Fruit fly (Drosophila melanogaster): Measurements from ENCODE around the gene CG33285.

CG33285 gene

DNA sequence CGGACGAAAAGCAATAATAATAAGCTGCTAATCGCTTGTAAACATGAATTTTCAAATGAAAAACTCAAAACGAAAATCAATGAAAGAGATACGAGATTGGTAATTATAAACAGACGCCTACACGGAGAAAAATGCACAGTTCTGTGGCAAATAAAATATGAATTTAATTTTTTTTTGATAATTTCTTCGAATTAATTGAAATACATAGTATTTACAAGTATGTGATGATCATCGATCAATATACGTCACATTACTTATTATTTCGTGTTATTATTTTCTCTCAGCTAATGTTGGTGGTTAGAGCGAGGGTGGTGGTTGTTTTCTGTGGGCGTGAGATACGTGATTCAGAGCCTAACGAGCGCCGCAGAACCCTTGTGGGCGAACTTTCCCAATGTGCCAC is 35.0 kb downstream of the CG33285 start (continued):
- TF ChIP-seq Antp (GFP tag; optimal IDR thresholded peaks at IDR 0.05) (peak; percentile 9), zfh1 (GFP tag; IDR thresholded peaks at IDR 0.05) (peak; percentile 83), HHEX (GFP tag; optimal IDR thresholded peaks at IDR 0.05) (peak; percentile 59), sens (GFP tag) (peak; percentile 99), dm (GFP tag; optimal IDR thresholded peaks at IDR 0.05) (peak; percentile 15), repo (GFP tag; optimal IDR thresholded peaks at IDR 0.05) (peak; percentile 1), h (optimal IDR thresholded peaks at IDR 0.05) (no peak), dysf (GFP tag; IDR thresholded peaks at IDR 0.05) (peak; percentile 72), pho (GFP tag; optimal IDR thresholded peaks at IDR 0.05) (peak; percentile 61), eyg (GFP tag; optimal IDR thresholded peaks at IDR 0.05) (no peak), da (GFP tag; optimal IDR thresholded peaks at IDR 0.05) (no peak), CG7786 (GFP tag; optimal IDR thresholded peaks at IDR 0.05) (peak; percentile 41), CG4328 (GFP tag; optimal IDR thresholded peaks at IDR 0.05) (peak; percentile 55), sima (GFP tag; optimal IDR thresholded peaks at IDR 0.05) (no peak), hb (GFP tag; IDR thresholded peaks at IDR 0.05; ENCODE audit: partially characterized antibody) (no peak), CG31224 (GFP tag; IDR thresholded peaks at IDR 0.05) (0 out of 2 replicates have a peak, but pooled peaks have one; percentile 31), CG12659 (GFP tag; optimal IDR thresholded peaks at IDR 0.05) (peak; percentile 72), CG15479 (GFP tag; optimal IDR thresholded peaks at IDR 0.05) (no peak), HLH54F (GFP tag; optimal IDR thresholded peaks at IDR 0.05) (peak; percentile 24), CG6175 (GFP tag; IDR thresholded peaks at IDR 0.05) (no peak; the same call in 2 of the 3 replicates), Ravus (GFP tag; IDR thresholded peaks at IDR 0.05) (no peak; the same call in 1 of the 2 replicates), MTF-1 (GFP tag; optimal IDR thresholded peaks at IDR 0.05; ENCODE audit: borderline replicate concordance) (peak; percentile 32), cwo (GFP tag; optimal IDR thresholded peaks at IDR 0.05) (peak; percentile 71), grau (tag; optimal IDR thresholded peaks at IDR 0.05) (peak; percentile 74), CG1529 (GFP tag; optimal IDR thresholded peaks at IDR 0.05) (peak; percentile 63), CG1024 (GFP tag; IDR thresholded peaks at IDR 0.05) (peak; percentile 54; the same call in 1 of the 2 replicates), dmrt11E (tag; optimal IDR thresholded peaks at IDR 0.05) (peak; percentile 64), psq (GFP tag; optimal IDR thresholded peaks at IDR 0.05) (peak; percentile 20), CG30020 (tag; optimal IDR thresholded peaks at IDR 0.05) (no peak), CG4360 (GFP tag; IDR thresholded peaks at IDR 0.05) (0 out of 2 replicates have a peak, but pooled peaks have one; percentile 28), ac (GFP tag; optimal IDR thresholded peaks at IDR 0.05) (no peak), CG17829 (tag; optimal IDR thresholded peaks at IDR 0.05) (peak; percentile 74), Neu2 (GFP tag; optimal IDR thresholded peaks at IDR 0.05; ENCODE audit: borderline replicate concordance) (no peak), ara (GFP tag; IDR thresholded peaks at IDR 0.05) (peak; percentile 67), rib (GFP tag; IDR thresholded peaks at IDR 0.05) (no peak), Fer2 (tag; optimal IDR thresholded peaks at IDR 0.05) (no peak), H15 (GFP tag; IDR thresholded peaks at IDR 0.05) (peak; percentile 65; the same call in 1 of the 3 replicates), CG31365 (tag; optimal IDR thresholded peaks at IDR 0.05) (peak; percentile 18), CG10959 (GFP tag; IDR thresholded peaks at IDR 0.05) (no peak), CG9437 (GFP tag; optimal IDR thresholded peaks at IDR 0.05) (peak; percentile 60), CHES-1-like (GFP tag; optimal IDR thresholded peaks at IDR 0.05) (peak; percentile 19), CG34376 (GFP tag; optimal IDR thresholded peaks at IDR 0.05) (no peak), Optix (GFP tag; IDR thresholded peaks at IDR 0.05) (no peak), Jarid2 (GFP tag; optimal IDR thresholded peaks at IDR 0.05) (peak; percentile 10), CG30431 (GFP tag; optimal IDR thresholded peaks at IDR 0.05) (no peak), CG32772 (GFP tag; IDR thresholded peaks at IDR 0.05) (peak; percentile 62), YL-1 (GFP tag; optimal IDR thresholded peaks at IDR 0.05) (peak; percentile 2), br (optimal IDR thresholded peaks at IDR 0.05) (no peak), sug (tag; optimal IDR thresholded peaks at IDR 0.05) (peak; percentile 30)

Measured in whole organism, embryonic.